Fruit fly (Drosophila melanogaster): Measurements from ENCODE around the gene PolG1.

Gene PolG1

DNA sequence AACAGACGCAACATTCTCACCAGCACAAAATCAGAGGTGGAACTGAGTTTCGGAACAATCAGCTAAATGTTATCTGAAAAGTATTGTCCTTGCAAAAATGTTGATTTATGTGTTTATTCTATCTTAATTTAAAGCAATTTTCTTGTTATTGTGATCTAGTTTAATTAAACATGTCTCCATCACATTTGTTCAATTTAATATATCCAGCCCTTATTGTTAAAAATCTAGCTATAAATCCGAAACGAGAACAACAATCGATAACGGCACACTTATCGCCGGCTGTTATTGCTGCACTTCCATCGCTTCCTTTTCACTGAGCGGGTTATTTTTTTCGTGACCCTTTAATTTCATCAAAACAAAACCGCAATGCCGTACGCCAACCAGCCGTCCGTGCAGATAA, 5.5 kb upstream of the PolG1 start, which contains the start of the genes GatC, PolG2 and Polr2C (continued):
- TF ChIP-seq CG9932 (GFP tag; IDR thresholded peaks at IDR 0.05) (peak; percentile 78), CG7987 (GFP tag; optimal IDR thresholded peaks at IDR 0.05) (no peak), Gsc (GFP tag; IDR thresholded peaks at IDR 0.05) (no peak), CG11247 (GFP tag; IDR thresholded peaks at IDR 0.05) (peak; percentile 61), luna (GFP tag; optimal IDR thresholded peaks at IDR 0.05) (no peak), CG7271 (tag; optimal IDR thresholded peaks at IDR 0.05) (no peak), Pdp1 (GFP tag; optimal IDR thresholded peaks at IDR 0.05) (peak in 1 of 2 experiments; percentile 34), CG10979 (tag; optimal IDR thresholded peaks at IDR 0.05) (no peak), ERR (GFP tag; optimal IDR thresholded peaks at IDR 0.05) (no peak), klu (GFP tag; IDR thresholded peaks at IDR 0.05) (no peak), zen (tag; optimal IDR thresholded peaks at IDR 0.05) (no peak), CG8281 (tag; optimal IDR thresholded peaks at IDR 0.05) (no peak), wek (GFP tag; optimal IDR thresholded peaks at IDR 0.05) (no peak), gsb-n (tag; optimal IDR thresholded peaks at IDR 0.05) (no peak), zf30C (GFP tag; optimal IDR thresholded peaks at IDR 0.05) (no peak), Asciz (GFP tag; optimal IDR thresholded peaks at IDR 0.05) (no peak), Tbp (GFP tag; optimal IDR thresholded peaks at IDR 0.05) (no peak), CG3281 (GFP tag; optimal IDR thresholded peaks at IDR 0.05) (no peak), jumu (GFP tag; optimal IDR thresholded peaks at IDR 0.05) (peak; percentile 35), Camta (GFP tag; optimal IDR thresholded peaks at IDR 0.05) (no peak), Ets65A (GFP tag) (peak; percentile 34), CG8359 (GFP tag; optimal IDR thresholded peaks at IDR 0.05; ENCODE audit: borderline replicate concordance) (no peak), ewg (GFP tag; optimal IDR thresholded peaks at IDR 0.05) (no peak), CG1024 (GFP tag; IDR thresholded peaks at IDR 0.05) (no peak), dmrt99B (tag; optimal IDR thresholded peaks at IDR 0.05) (no peak), z (GFP tag; IDR thresholded peaks at IDR 0.05) (no peak), CG18764 (GFP tag; optimal IDR thresholded peaks at IDR 0.05) (no peak), Hr3 (GFP tag; optimal IDR thresholded peaks at IDR 0.05) (peak; percentile 52), Sox102F (GFP tag; optimal IDR thresholded peaks at IDR 0.05) (no peak), da (GFP tag; optimal IDR thresholded peaks at IDR 0.05) (peak; percentile 49), CG31224 (GFP tag; IDR thresholded peaks at IDR 0.05) (no peak), CG8388 (GFP tag; optimal IDR thresholded peaks at IDR 0.05) (peak; percentile 50), CG10267 (tag; optimal IDR thresholded peaks at IDR 0.05) (peak; percentile 35), CG6683 (GFP tag; optimal IDR thresholded peaks at IDR 0.05) (no peak), CG7839 (tag; optimal IDR thresholded peaks at IDR 0.05) (no peak), CG18011 (GFP tag; optimal IDR thresholded peaks at IDR 0.05) (peak; percentile 97), CG1529 (GFP tag; optimal IDR thresholded peaks at IDR 0.05) (no peak), dati (GFP tag; IDR thresholded peaks at IDR 0.05) (no peak), slou (GFP tag; optimal IDR thresholded peaks at IDR 0.05) (no peak), en (GFP tag; optimal IDR thresholded peaks at IDR 0.05) (no peak), grau (tag; optimal IDR thresholded peaks at IDR 0.05) (peak; percentile 65), Xbp1 (GFP tag; optimal IDR thresholded peaks at IDR 0.05) (peak; percentile 31), NfI (GFP tag; optimal IDR thresholded peaks at IDR 0.05) (peak; percentile 60), Atf-2 (GFP tag; optimal IDR thresholded peaks at IDR 0.05) (peak; percentile 27), Rx (GFP tag; IDR thresholded peaks at IDR 0.05) (no peak), CG14050 (GFP tag; IDR thresholded peaks at IDR 0.05) (no peak), Mad (GFP tag; optimal IDR thresholded peaks at IDR 0.05) (no peak), Myb (GFP tag; optimal IDR thresholded peaks at IDR 0.05) (peak; percentile 49), vfl (GFP tag; optimal IDR thresholded peaks at IDR 0.05) (peak; percentile 33), kah (GFP tag; optimal IDR thresholded peaks at IDR 0.05) (no peak), CG4730 (GFP tag; IDR thresholded peaks at IDR 0.05) (no peak), CG11456 (GFP tag; IDR thresholded peaks at IDR 0.05) (0 out of 3 replicates have a peak, but pooled peaks have one; percentile 47)

All from whole organism, embryonic.